Fruit fly (Drosophila melanogaster): ENCODE results near the gene CG2247.
A peak's percentile ranks its signal among the peaks of the same experiment; 100 is the strongest.
"Not testable (repeated sequence)": the region's sequence is repeated elsewhere in the genome, so short reads cannot be mapped to it uniquely, and the experiment has no call there.

Gene CG2247

dm6 chrX:11621315-11621865, 9.9 kb upstream of the CG2247 start:
- TF ChIP-seq noc (tag; optimal IDR thresholded peaks at IDR 0.05) = no peak

DNA sequence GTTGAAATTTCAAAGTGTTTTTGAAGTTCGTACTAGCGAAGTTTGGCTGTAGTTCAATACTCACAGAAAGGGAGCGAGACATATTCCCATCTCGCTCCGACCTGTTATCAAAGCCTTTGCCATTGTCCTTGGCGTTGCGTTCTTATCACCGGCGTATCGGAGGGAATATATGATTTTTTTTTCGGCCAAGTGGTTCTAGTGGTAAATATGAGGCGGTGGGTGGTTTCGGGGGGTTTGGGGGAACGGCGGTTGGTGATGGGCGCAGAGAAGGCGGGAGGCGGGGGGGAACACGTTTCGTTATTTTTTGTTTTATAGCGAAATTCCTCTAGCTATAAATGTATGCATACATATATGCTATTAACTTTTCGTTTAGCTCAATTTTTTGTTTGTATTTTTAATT, 9.1 kb upstream of the CG2247 start:
- no peak for TF ChIP-seq noc (tag; optimal IDR thresholded peaks at IDR 0.05)

dm6 chrX:11619617-11620016, 8.2 kb upstream of the CG2247 start:
- TF ChIP-seq noc (tag; optimal IDR thresholded peaks at IDR 0.05) = no peak

DNA sequence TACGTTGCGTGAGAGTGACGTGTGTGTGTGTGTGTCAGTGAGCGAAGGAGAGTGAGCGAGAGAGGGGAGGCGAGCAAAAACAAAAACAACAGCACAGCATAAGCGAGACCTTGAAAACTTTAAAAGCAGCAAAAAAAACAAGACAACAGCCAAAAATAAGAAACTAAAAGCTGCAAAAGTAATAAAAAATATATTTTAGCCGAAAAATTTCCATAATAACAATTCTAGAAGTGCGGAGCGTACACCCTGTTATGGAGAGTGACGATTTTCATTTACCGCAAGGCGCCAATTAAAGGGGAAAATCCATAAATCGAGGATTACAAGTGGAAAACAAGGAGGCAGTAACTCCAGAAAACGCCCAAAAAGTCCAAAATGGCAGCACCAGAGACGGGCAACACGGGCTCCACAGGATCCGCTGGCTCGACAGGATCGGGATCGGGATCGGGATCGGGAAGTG, 5.1 kb upstream of the CG2247 start:
- TF ChIP-seq noc (tag; optimal IDR thresholded peaks at IDR 0.05) = no peak

- no peak for TF ChIP-seq noc (tag; optimal IDR thresholded peaks at IDR 0.05)
Observed at dm6 chrX:11615652-11616495, 4.4 kb upstream of the CG2247 start, which contains the start of the genes RPA3 and Met. Gene RPA3, minus strand, starts transcription at chrX:11615840. Gene Met, plus strand, starts transcription at chrX:11616124.

DNA sequence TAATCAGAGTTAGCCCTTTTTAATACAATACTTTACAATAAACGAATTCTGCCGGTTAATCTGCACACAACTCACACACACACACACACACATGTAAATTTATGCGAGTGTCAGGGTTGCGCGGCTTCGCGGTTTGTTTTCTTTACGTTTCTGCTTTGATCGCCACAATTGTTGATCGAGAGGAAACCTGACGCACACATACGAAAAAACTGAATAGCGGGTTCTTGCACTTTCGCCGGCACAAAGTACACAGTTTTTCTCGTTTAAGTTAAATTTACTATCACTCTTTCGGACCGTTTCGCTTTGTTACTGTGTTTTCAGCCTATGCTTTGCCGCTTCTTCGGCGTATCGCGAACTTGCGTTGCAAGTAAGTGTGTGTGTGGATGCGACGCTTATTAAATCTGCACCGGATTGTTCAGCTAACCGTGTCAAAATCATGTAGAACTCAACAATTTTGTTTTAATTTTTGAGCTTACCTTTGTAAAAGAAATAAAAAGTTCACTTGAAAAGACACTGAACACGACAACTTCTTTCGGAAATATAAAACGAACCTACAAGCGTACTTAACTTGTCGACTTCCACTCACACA, 302 bp downstream of the CG2247 start:
- no peak for TF ChIP-seq noc (tag; optimal IDR thresholded peaks at IDR 0.05)

DNA sequence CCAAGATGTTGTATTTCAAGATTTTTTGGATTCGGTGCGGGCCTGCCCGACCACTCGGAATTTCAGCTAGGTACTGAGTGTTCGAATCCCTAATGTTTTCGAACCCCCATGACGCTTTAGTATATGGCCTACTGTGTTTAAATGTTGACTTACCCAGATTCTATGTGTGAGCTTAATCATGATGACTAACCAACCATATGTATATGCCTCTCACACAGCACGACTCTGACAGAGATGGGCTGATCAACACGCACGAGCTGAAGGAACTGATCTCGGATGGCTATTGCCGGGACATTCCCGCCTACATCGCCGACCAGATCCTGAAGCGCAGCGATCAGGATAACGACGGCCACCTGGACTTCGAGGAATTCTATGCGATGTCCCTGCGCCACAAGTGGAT, 7.4 kb downstream of the CG2247 start, which contains the start of gene CG2533:
CG2533 (minus strand) TSS at position 101 of the 400 bp plus-strand sequence.
- TF ChIP-seq noc (tag; optimal IDR thresholded peaks at IDR 0.05) = no peak

dm6 chrX:11601408-11601807, 10.0 kb downstream of the CG2247 start:
- no peak for TF ChIP-seq noc (tag; optimal IDR thresholded peaks at IDR 0.05)

DNA sequence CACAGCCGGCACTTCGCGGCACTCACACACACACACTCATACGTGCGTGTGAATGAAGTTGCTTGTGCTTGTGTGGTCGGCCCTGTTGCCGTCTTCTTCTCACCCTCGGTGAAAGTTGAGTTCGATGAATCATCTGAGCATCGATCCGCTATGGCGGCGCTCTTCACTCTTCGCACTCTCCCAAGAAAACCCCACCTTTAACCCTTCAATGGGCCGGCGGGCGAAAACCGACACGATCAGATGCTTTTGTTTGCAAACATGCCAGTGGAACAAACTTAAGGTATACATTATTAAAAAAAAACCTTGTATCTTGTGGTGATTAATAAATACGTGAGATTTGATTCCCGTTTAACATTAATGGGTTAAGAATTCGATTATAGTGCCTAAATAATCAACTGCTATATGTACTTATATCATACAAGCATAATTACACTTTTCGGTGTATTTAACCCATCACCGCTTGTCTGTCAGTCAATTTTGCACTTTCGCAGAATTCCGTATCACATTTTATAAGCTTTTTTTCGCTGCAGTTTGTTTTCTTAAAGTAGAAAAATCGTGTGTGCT, 10.6 kb downstream of the CG2247 start:
- no peak for TF ChIP-seq noc (tag; optimal IDR thresholded peaks at IDR 0.05)

DNA sequence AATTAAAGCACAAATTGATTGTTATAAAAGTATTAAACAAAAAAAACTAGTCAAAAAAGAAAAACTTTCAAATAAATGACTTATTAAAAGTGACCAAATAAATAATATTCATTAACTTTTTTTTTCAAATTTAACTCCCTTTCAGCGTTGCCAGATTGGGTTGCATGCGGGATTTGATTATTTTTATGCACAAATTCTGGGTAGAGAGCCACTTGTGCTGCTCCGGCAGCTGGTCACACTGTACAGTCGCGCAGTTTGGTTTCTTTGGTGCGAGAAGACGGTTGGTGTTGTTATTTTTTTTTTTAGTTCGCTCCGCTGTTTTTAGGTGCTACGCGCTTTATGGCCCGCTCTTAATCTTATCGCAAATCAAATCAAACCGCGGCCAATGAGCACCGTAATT, 11.9 kb downstream of the CG2247 start, which contains the start of gene rho-4:
rho-4 (plus strand) TSS at position 250 of the 400 bp plus-strand sequence.
- TF ChIP-seq noc (tag; optimal IDR thresholded peaks at IDR 0.05) = not testable (repeated sequence)

DNA sequence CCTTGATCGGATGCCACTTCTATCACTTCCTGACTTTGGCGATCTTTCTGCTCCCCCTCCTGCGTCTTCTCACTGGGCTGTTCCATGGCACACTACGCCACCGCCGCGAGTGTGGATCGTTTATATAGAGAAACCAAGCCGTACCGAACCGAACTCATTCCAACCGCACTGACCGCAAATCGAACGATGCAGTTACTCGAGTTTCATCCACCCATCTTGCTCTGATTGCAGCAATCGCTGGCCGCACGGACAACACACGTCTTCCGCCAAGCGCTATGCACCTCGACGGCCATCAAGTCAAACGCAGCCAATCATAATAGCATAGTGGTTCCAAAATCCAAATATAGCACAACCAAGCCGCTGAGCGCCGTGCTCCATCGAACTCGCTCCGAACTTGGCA, 27.4 kb downstream of the CG2247 start, which contains the start of gene pkm:
pkm (minus strand) TSS at position 101 of the 400 bp plus-strand sequence.
- no peak for TF ChIP-seq noc (tag; optimal IDR thresholded peaks at IDR 0.05)

- peak; percentile 47 for TF ChIP-seq noc (tag; optimal IDR thresholded peaks at IDR 0.05)
Observed at dm6 chrX:11580200-11580840, 31.1 kb downstream of the CG2247 start, which contains the start of gene nod. Gene nod, plus strand, starts transcription at chrX:11580772.

DNA sequence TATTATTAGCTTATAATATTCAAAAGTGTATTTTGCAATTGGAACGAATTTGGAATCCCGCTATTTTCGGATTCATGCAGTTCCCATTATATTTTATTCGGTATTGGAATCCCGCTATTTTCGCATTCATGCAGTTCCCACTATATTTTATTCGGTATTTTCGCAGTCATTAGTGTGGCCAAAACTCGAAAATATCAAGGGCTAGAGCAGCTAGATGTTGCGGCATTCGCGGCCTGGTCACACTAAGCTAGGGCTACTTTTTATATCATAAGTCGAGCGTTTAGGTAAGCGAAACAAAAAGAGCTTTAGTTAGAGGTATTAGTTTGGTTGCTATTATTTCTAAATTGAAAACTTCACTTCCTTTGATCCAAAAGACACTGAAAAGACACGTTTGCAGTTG, 32.6 kb downstream of the CG2247 start:
- TF ChIP-seq noc (tag; optimal IDR thresholded peaks at IDR 0.05) = no peak

dm6 chrX:11576540-11576939, 34.9 kb downstream of the CG2247 start, which contains the start of gene CG11695:
Gene CG11695, plus strand, starts transcription at chrX:11576883.
- TF ChIP-seq noc (tag; optimal IDR thresholded peaks at IDR 0.05) = peak; percentile 54

DNA sequence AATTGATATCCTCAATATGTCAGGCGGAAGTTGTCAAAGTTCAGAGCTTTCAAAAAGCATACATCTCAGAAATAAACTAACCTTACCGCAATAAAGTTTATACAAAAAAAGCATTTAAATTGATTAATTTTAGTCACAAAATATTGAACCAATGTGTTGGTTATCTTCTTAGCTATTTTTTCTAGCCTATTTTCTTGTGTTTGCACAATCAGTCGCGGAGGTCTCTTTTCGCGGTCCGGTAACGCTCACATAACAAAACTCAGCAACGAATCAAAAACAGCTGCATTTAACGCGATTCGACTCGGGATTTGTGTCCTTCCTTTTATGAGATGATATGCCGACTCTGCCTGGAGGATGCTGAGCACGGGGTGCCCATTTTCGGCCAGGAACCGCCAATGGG, 37.9 kb downstream of the CG2247 start, which contains the start of gene CG11696:
CG11696 (plus strand) TSS at position 203 of the 400 bp plus-strand sequence.
- no peak for TF ChIP-seq noc (tag; optimal IDR thresholded peaks at IDR 0.05)
